Worm (Caenorhabditis elegans) whole organism, L3 larva: ENCODE measurements around the gene del-7.

Experiments
- R02D3.7 ChIP-seq: fragments of 150-350 bp; optimal IDR thresholded peaks from 2 replicates; lab custom pipeline; 2014; ENCODE audit warnings: missing biosample characterization, missing genetic modification characterization
- ZK546.5 ChIP-seq: sonication (generic microtip); optimal IDR thresholded peaks from 2 replicates; lab custom pipeline; 2017; ENCODE audit warnings: missing biosample characterization, missing genetic modification characterization
- ama-1 ChIP-seq: fragments of 150-350 bp; optimal IDR thresholded peaks from 2 replicates; lab custom pipeline; 2018
- ceh-16 ChIP-seq: sonication (generic microtip); optimal IDR thresholded peaks from 2 replicates; lab custom pipeline; 2017; ENCODE audit warnings: missing biosample characterization, missing genetic modification characterization
- ceh-28 ChIP-seq: fragments of 150-350 bp; optimal IDR thresholded peaks from 2 replicates; lab custom pipeline; 2014; ENCODE audit warnings: missing biosample characterization, missing genetic modification reagents, missing genetic modification characterization
- ceh-82 ChIP-seq: fragments of 150-350 bp; optimal IDR thresholded peaks from 2 replicates; lab custom pipeline; 2014; ENCODE audit warnings: missing biosample characterization, missing genetic modification characterization
- egl-27 ChIP-seq: sonication (generic microtip); optimal IDR thresholded peaks from 4 replicates; lab custom pipeline; 2017; ENCODE audit warnings: missing biosample characterization, missing genetic modification reagents, missing genetic modification characterization
- egl-5 ChIP-seq: fragments of 150-350 bp; optimal IDR thresholded peaks from 2 replicates; lab custom pipeline; 2017; ENCODE audit warnings: missing biosample characterization, missing genetic modification reagents, missing genetic modification characterization, inconsistent platforms
- elt-1 ChIP-seq: fragments of 150-350 bp; optimal IDR thresholded peaks from 2 replicates; lab custom pipeline; 2014; ENCODE audit warnings: missing biosample characterization, missing genetic modification characterization
- elt-2 ChIP-seq: sonication (generic microtip); optimal IDR thresholded peaks from 2 replicates; lab custom pipeline; 2016; ENCODE audit warnings: missing genetic modification reagents, mild to moderate bottlenecking, missing genetic modification characterization, missing compliant biosample characterization
- eor-1 ChIP-seq, 2 experiments: fragments of 150-350 bp; optimal IDR thresholded peaks; 2 replicates each; lab custom pipeline; 2014 to 2018; ENCODE audit warnings: missing biosample characterization in 2 of 2, missing genetic modification characterization in 2 of 2
- fkh-10 ChIP-seq: sonication (generic microtip); optimal IDR thresholded peaks from 2 replicates; lab custom pipeline; 2017; ENCODE audit warnings: missing biosample characterization, missing genetic modification reagents, missing genetic modification characterization
- fos-1 ChIP-seq: fragments of 150-350 bp; optimal IDR thresholded peaks from 2 replicates; lab custom pipeline; 2014; ENCODE audit warnings: missing biosample characterization, missing genetic modification characterization
- hmg-11 ChIP-seq: sonication (generic microtip); optimal IDR thresholded peaks from 2 replicates; lab custom pipeline; 2016; ENCODE audit warnings: missing genetic modification characterization, missing compliant biosample characterization
- jun-1 ChIP-seq: fragments of 150-350 bp; optimal IDR thresholded peaks from 2 replicates; lab custom pipeline; 2014; ENCODE audit warnings: missing biosample characterization, missing genetic modification reagents, missing genetic modification characterization
- lin-39 ChIP-seq: fragments of 150-350 bp; optimal IDR thresholded peaks from 2 replicates; lab custom pipeline; 2018; ENCODE audit warnings: missing biosample characterization, missing genetic modification reagents, missing genetic modification characterization
- lsy-12 ChIP-seq: sonication (generic microtip); optimal IDR thresholded peaks from 2 replicates; lab custom pipeline; 2016; ENCODE audit warnings: mild to moderate bottlenecking, missing genetic modification characterization, missing compliant biosample characterization
- mdl-1 ChIP-seq: fragments of 150-350 bp; optimal IDR thresholded peaks from 2 replicates; lab custom pipeline; 2014; ENCODE audit warnings: missing biosample characterization, missing genetic modification characterization
- mml-1 ChIP-seq: fragments of 150-350 bp; sonication (generic microtip); optimal IDR thresholded peaks from 3 replicates; lab custom pipeline; 2014; ENCODE audit warnings: missing biosample characterization, missing genetic modification characterization
- nfya-1 ChIP-seq: sonication (generic microtip); optimal IDR thresholded peaks from 2 replicates; lab custom pipeline; 2017; ENCODE audit warnings: missing genetic modification characterization, mild to moderate bottlenecking, missing compliant biosample characterization, antibody characterized with exemption, moderate library complexity; ENCODE audit not compliant: insufficient read depth
- nhr-11 ChIP-seq: fragments of 150-350 bp; optimal IDR thresholded peaks from 2 replicates; lab custom pipeline; 2014; ENCODE audit warnings: missing biosample characterization, missing genetic modification characterization
- nhr-12 ChIP-seq: fragments of 150-350 bp; optimal IDR thresholded peaks from 2 replicates; lab custom pipeline; 2014; ENCODE audit warnings: missing biosample characterization, missing genetic modification characterization
- nhr-25 ChIP-seq: sonication (generic microtip); optimal IDR thresholded peaks from 2 replicates; lab custom pipeline; 2017; ENCODE audit warnings: missing biosample characterization, missing genetic modification characterization
- nhr-43 ChIP-seq: sonication (generic microtip); optimal IDR thresholded peaks from 2 replicates; lab custom pipeline; 2016; ENCODE audit warnings: mild to moderate bottlenecking, missing genetic modification characterization, missing compliant biosample characterization; ENCODE audit not compliant: poor library complexity, severe bottlenecking
- nhr-76 ChIP-seq: fragments of 150-350 bp; sonication (generic microtip); optimal IDR thresholded peaks from 5 replicates; lab custom pipeline; 2014; ENCODE audit warnings: missing biosample characterization, missing genetic modification characterization
- pqm-1 ChIP-seq: fragments of 150-350 bp; optimal IDR thresholded peaks from 2 replicates; lab custom pipeline; 2017; ENCODE audit warnings: missing biosample characterization, missing genetic modification characterization, inconsistent platforms
- snpc-4 ChIP-seq: fragments of 150-350 bp; optimal IDR thresholded peaks from 2 replicates; lab custom pipeline; 2014; ENCODE audit warnings: missing biosample characterization, missing genetic modification characterization
- tbx-2 ChIP-seq: sonication (generic microtip); optimal IDR thresholded peaks from 2 replicates; lab custom pipeline; 2016; ENCODE audit warnings: mild to moderate bottlenecking, missing genetic modification characterization, missing compliant biosample characterization
- unc-39 ChIP-seq: sonication (generic microtip); optimal IDR thresholded peaks from 4 replicates; lab custom pipeline; 2017; ENCODE audit warnings: missing biosample characterization, missing genetic modification characterization
- unc-62 ChIP-seq: fragments of 150-350 bp; sonication (generic microtip); optimal IDR thresholded peaks from 4 replicates; lab custom pipeline; 2014; ENCODE audit warnings: missing biosample characterization, missing genetic modification reagents, missing genetic modification characterization
- ztf-4 ChIP-seq: fragments of 150-350 bp; optimal IDR thresholded peaks from 2 replicates; lab custom pipeline; 2014; ENCODE audit warnings: missing biosample characterization, missing genetic modification characterization

Gene del-7

ce11 chrIV:7760117-7760516 lies at the start of gene del-7:
Gene del-7, plus strand, starts transcription at chrIV:7760417.
- TF ChIP-seq nhr-12 = no peak

- TF ChIP-seq fos-1 (tag; lab: Kevin White, UChicago) (peak; percentile 42), R02D3.7 (tag; lab: Kevin White, UChicago) (no peak), nhr-12 (no peak), elt-2 (tag; lab: Kevin White, UChicago) (peak; percentile 99), jun-1 (peak; percentile 75), fkh-10 (GFP tag; lab: Kevin White, UChicago) (no peak), pqm-1 (tag; lab: Kevin White, UChicago) (peak; percentile 98), unc-62 (GFP tag; lab: Kevin White, UChicago) (no peak), lsy-12 (no peak), snpc-4 (no peak), ceh-28 (tag; lab: Kevin White, UChicago) (peak; percentile 51)
These were observed 49.4 kb upstream of the del-7 start, which contains the start of gene nhr-8 for ce11 chrIV:7710824-7711223. Gene nhr-8, plus strand, starts transcription at chrIV:7710983.

ce11 chrIV:7712252-7712651 lies 48.0 kb upstream of the del-7 start:
- peak; percentile 41 for TF ChIP-seq pqm-1 (tag; lab: Kevin White, UChicago)
- TF ChIP-seq fkh-10 (GFP tag; lab: Kevin White, UChicago) = no peak
- TF ChIP-seq elt-2 (tag; lab: Kevin White, UChicago) = peak; percentile 59

ce11 chrIV:7717916-7718315 lies 42.3 kb upstream of the del-7 start, which contains the start of gene F33D4.6:
Gene F33D4.6, minus strand, starts transcription at chrIV:7718016.
- TF ChIP-seq unc-62 (GFP tag; lab: Kevin White, UChicago) (no peak), hmg-11 (no peak), fos-1 (tag; lab: Kevin White, UChicago) (no peak), elt-1 (tag; lab: Kevin White, UChicago) (no peak), nhr-76 (tag; lab: Kevin White, UChicago) (no peak), pqm-1 (tag; lab: Kevin White, UChicago) (no peak), nhr-25 (tag; lab: Kevin White, UChicago) (no peak), lin-39 (no peak), egl-27 (tag; lab: Kevin White, UChicago) (no peak), nhr-11 (tag; lab: Kevin White, UChicago) (no peak), nfya-1 (no peak), ama-1 (lab: Kevin White, UChicago) (no peak), jun-1 (no peak)

- no peak for TF ChIP-seq ZK546.5 (tag; lab: Kevin White, UChicago)
- TF ChIP-seq mdl-1 = no peak
- TF ChIP-seq tbx-2 (tag; lab: Kevin White, UChicago) = no peak
- no peak for TF ChIP-seq ceh-16 (tag; lab: Kevin White, UChicago)
- TF ChIP-seq egl-5 (tag; lab: Kevin White, UChicago) = peak; percentile 53
- TF ChIP-seq eor-1 (tag; optimal IDR thresholded peaks at IDR 0.05; lab: Kevin White, UChicago) = no peak
- no peak for TF ChIP-seq snpc-4
- no peak for TF ChIP-seq elt-1 (tag; lab: Kevin White, UChicago)
These were observed 37.4 kb upstream of the del-7 start, which contains the start of gene C50F7.6 for ce11 chrIV:7722806-7723205. Gene C50F7.6, minus strand, starts transcription at chrIV:7723199.

- no peak for TF ChIP-seq unc-39 (tag; lab: Kevin White, UChicago)
- peak; percentile 76 for TF ChIP-seq egl-5 (tag; lab: Kevin White, UChicago)
- TF ChIP-seq, all 47 proteins: peak for 1
These were observed 36.7 kb upstream of the del-7 start for ce11 chrIV:7723555-7723954.

ce11 chrIV:7724912-7725311 lies 35.3 kb upstream of the del-7 start:
- no peak for TF ChIP-seq ceh-82 (tag; lab: Kevin White, UChicago)
- TF ChIP-seq lin-39 = peak; percentile 73

- TF ChIP-seq snpc-4 = no peak
- TF ChIP-seq pqm-1 (tag; lab: Kevin White, UChicago) = peak; percentile 8
- no peak for TF ChIP-seq fkh-10 (GFP tag; lab: Kevin White, UChicago)
- TF ChIP-seq mml-1 (tag; lab: Kevin White, UChicago) = no peak
- no peak for TF ChIP-seq ztf-4 (tag; lab: Kevin White, UChicago)
- no peak for TF ChIP-seq nhr-43 (tag; lab: Kevin White, UChicago)
- TF ChIP-seq elt-2 (tag; lab: Kevin White, UChicago) = peak; percentile 56
These were observed 33.9 kb upstream of the del-7 start, which contains the start of gene C50F7.5 for ce11 chrIV:7726325-7726724. Gene C50F7.5, plus strand, starts transcription at chrIV:7726719.
